Worm (Caenorhabditis elegans): ENCODE data around the gene B0238.15.

B0238.15 gene

ce11 chrV:5265581-5265980, 25.6 kb downstream of the B0238.15 start, which contains the start of the genes srt-69 and B0238.12:
TSS of gene srt-69 (minus strand) at chrV:5265681.
TSS of gene B0238.12 (plus strand) at chrV:5265844.
- TF ChIP-seq ces-1 (GFP tag; optimal IDR thresholded peaks at IDR 0.05) (no peak), nhr-19 (GFP tag; conservative IDR thresholded peaks at IDR 0.05) (no peak), nhr-71 (tag; optimal IDR thresholded peaks at IDR 0.05) (no peak), C16A3.4 (tag; optimal IDR thresholded peaks at IDR 0.05) (no peak), mab-9 (GFP tag; IDR thresholded peaks at IDR 0.05) (no peak), xbp-1 (tag; optimal IDR thresholded peaks at IDR 0.05) (no peak), skn-1 (tag; optimal IDR thresholded peaks at IDR 0.05) (no peak), nhr-28 (tag; optimal IDR thresholded peaks at IDR 0.05) (no peak), tlp-1 (tag; optimal IDR thresholded peaks at IDR 0.05) (no peak), lin-35 (GFP tag; optimal IDR thresholded peaks at IDR 0.05) (no peak), F16B12.6 (tag; optimal IDR thresholded peaks at IDR 0.05) (no peak), alr-1 (tag; optimal IDR thresholded peaks at IDR 0.05; ENCODE audit: borderline replicate concordance) (no peak), lin-14 (GFP tag; optimal IDR thresholded peaks at IDR 0.05) (no peak), nhr-11 (tag; optimal IDR thresholded peaks at IDR 0.05) (no peak), elt-3 (tag; optimal IDR thresholded peaks at IDR 0.05) (no peak), mep-1 (tag; optimal IDR thresholded peaks at IDR 0.05) (no peak)

ce11 chrV:5269024-5269535, 29.1 kb downstream of the B0238.15 start, which contains the start of gene penr-1:
TSS of gene penr-1 (plus strand) at chrV:5269485.
- TF ChIP-seq lir-3 (tag; optimal IDR thresholded peaks at IDR 0.05; ENCODE audit: poor library complexity) (no peak), lin-15B (tag; optimal IDR thresholded peaks at IDR 0.05) (peak; percentile 31), aly-2 (tag; optimal IDR thresholded peaks at IDR 0.05) (peak; percentile 20), lin-39 (tag; optimal IDR thresholded peaks at IDR 0.05) (peak; percentile 20), nhr-77 (tag; optimal IDR thresholded peaks at IDR 0.05) (peak; percentile 42), lsy-2 (tag; optimal IDR thresholded peaks at IDR 0.05) (peak; percentile 51 to 74), mab-9 (GFP tag; IDR thresholded peaks at IDR 0.05) (no peak), mdl-1 (tag; optimal IDR thresholded peaks at IDR 0.05) (peak in 1 of 2 experiments; percentile 29), zag-1 (tag; optimal IDR thresholded peaks at IDR 0.05) (no peak), efl-1 (optimal IDR thresholded peaks at IDR 0.05) (peak; percentile 95 to 96), efl-1 (GFP tag; optimal IDR thresholded peaks at IDR 0.05 in 1 of 2) (peak; percentile 94 to 99), ces-1 (GFP tag; optimal IDR thresholded peaks at IDR 0.05) (no peak), nhr-237 (tag; optimal IDR thresholded peaks at IDR 0.05) (peak; percentile 6), snu-23 (GFP tag; optimal IDR thresholded peaks at IDR 0.05) (peak; percentile 71), nhr-90 (tag; optimal IDR thresholded peaks at IDR 0.05; ENCODE audit: poor library complexity) (peak; percentile 34), nhr-12 (tag; optimal IDR thresholded peaks at IDR 0.05) (no peak), ceh-63 (GFP tag; optimal IDR thresholded peaks at IDR 0.05) (no peak), skn-1 (tag; optimal IDR thresholded peaks at IDR 0.05) (peak; percentile 38), Y116A8C.19 (tag; optimal IDR thresholded peaks at IDR 0.05; ENCODE audit: borderline replicate concordance) (no peak), mep-1 (tag; optimal IDR thresholded peaks at IDR 0.05) (peak; percentile 19), zip-4 (GFP tag; optimal IDR thresholded peaks at IDR 0.05) (no peak), isw-1 (GFP tag; IDR thresholded peaks at IDR 0.05) (no peak), vab-15 (tag; optimal IDR thresholded peaks at IDR 0.05) (peak; percentile 51), tbx-2 (tag; optimal IDR thresholded peaks at IDR 0.05) (peak; percentile 59), irx-1 (tag; optimal IDR thresholded peaks at IDR 0.05) (peak; percentile 16), pag-3 (tag; optimal IDR thresholded peaks at IDR 0.05; ENCODE audit: borderline replicate concordance, insufficient read depth) (no peak), lin-13 (GFP tag; optimal IDR thresholded peaks at IDR 0.05) (peak; percentile 37), jun-1 (tag; optimal IDR thresholded peaks at IDR 0.05) (peak; percentile 23), fkh-10 (GFP tag; optimal IDR thresholded peaks at IDR 0.05) (peak; percentile 6), lin-14 (GFP tag; optimal IDR thresholded peaks at IDR 0.05) (peak; percentile 59), nhr-19 (GFP tag; conservative IDR thresholded peaks at IDR 0.05) (peak; percentile 57), C16A3.4 (tag; optimal IDR thresholded peaks at IDR 0.05) (peak; percentile 67), nhr-85 (tag) (peak; percentile 75), efl-3 (GFP tag; optimal IDR thresholded peaks at IDR 0.05) (no peak), ceh-82 (tag; optimal IDR thresholded peaks at IDR 0.05) (peak in 1 of 3 experiments; percentile 42), C04F5.9 (tag; optimal IDR thresholded peaks at IDR 0.05) (no peak), F16B12.6 (tag; optimal IDR thresholded peaks at IDR 0.05) (no peak), nhr-47 (tag; optimal IDR thresholded peaks at IDR 0.05) (peak; percentile 71), elt-2 (tag; optimal IDR thresholded peaks at IDR 0.05) (peak; percentile 3), sptf-1 (tag; optimal IDR thresholded peaks at IDR 0.05) (no peak), ceh-88 (GFP tag; IDR thresholded peaks at IDR 0.05) (no peak), hlh-4 (tag; optimal IDR thresholded peaks at IDR 0.05) (no peak)
